Worm (Caenorhabditis elegans) whole organism, midembryonic: ENCODE measurements around the gene ugt-9.

Source experiments
- T22C8.4 ChIP-seq: fragments of 200-800 bp; sonication (Bioruptor generic); IDR thresholded peaks from 2 replicates; pipeline ENCODE4 v1.3.6; 2022; ENCODE audit warnings: missing genetic modification characterization, missing compliant biosample characterization
- cog-1 ChIP-seq: sonication (generic microtip); optimal IDR thresholded peaks from 2 replicates; lab custom pipeline; 2016; ENCODE audit warnings: missing genetic modification characterization, missing compliant biosample characterization
- flt-1 ChIP-seq: fragments of 200-800 bp; sonication (Bioruptor generic); IDR thresholded peaks from 2 replicates; pipeline ENCODE4 v1.3.6; 2022; ENCODE audit warnings: missing genetic modification characterization, missing compliant biosample characterization
- klf-2 ChIP-seq: fragments of 200-800 bp; sonication (Bioruptor generic); conservative IDR thresholded peaks from 2 replicates; pipeline ENCODE4 v1.3.6; 2022; ENCODE audit warnings: missing genetic modification reagents, missing genetic modification characterization, missing compliant biosample characterization
- med-1 ChIP-seq: sonication (generic microtip); optimal IDR thresholded peaks from 2 replicates; lab custom pipeline; 2017; ENCODE audit warnings: missing genetic modification characterization, mild to moderate bottlenecking, missing compliant biosample characterization, antibody characterized with exemption, missing genetic modification reagents; ENCODE audit not compliant: insufficient read depth
- ref-1 ChIP-seq: fragments of 200-800 bp; sonication (Bioruptor generic); conservative IDR thresholded peaks from 2 replicates; pipeline ENCODE4 v1.3.6; 2022; ENCODE audit warnings: missing genetic modification reagents, missing genetic modification characterization, missing compliant biosample characterization
- tab-1 ChIP-seq: fragments of 200-800 bp; sonication (Bioruptor generic); IDR thresholded peaks from 2 replicates; pipeline ENCODE4 v1.3.6; 2022; ENCODE audit warnings: missing genetic modification characterization, missing compliant biosample characterization
- ztf-23 ChIP-seq: fragments of 200-800 bp; sonication (Bioruptor generic); IDR thresholded peaks from 2 replicates; pipeline ENCODE4 v1.3.6; 2022; ENCODE audit warnings: missing genetic modification reagents, missing genetic modification characterization, missing compliant biosample characterization
- ztf-29 ChIP-seq: fragments of 200-800 bp; sonication (Bioruptor generic); IDR thresholded peaks from 2 replicates; pipeline ENCODE4 v1.3.6; 2022; ENCODE audit warnings: missing genetic modification reagents, missing genetic modification characterization, missing compliant biosample characterization

Gene ugt-9

ce11 chrV:4929842-4930241, 34.0 kb downstream of the ugt-9 start, which contains the start of gene str-205:
str-205 (minus strand) TSS chrV:4929942.
- TF ChIP-seq klf-2 (GFP tag; lab: Robert Waterston, UW), result no peak
- no peak for TF ChIP-seq ztf-29

ce11 chrV:4932814-4933213, 37.0 kb downstream of the ugt-9 start, which contains the start of gene C02E7.10:
C02E7.10 (minus strand) TSS chrV:4933045.
- TF ChIP-seq cog-1 (no peak), T22C8.4 (no peak), med-1 (GFP tag; lab: Kevin White, UChicago) (no peak), tab-1 (GFP tag; lab: Robert Waterston, UW) (no peak), ztf-29 (no peak), flt-1 (GFP tag; lab: Robert Waterston, UW) (no peak), klf-2 (GFP tag; lab: Robert Waterston, UW) (no peak), ztf-23 (GFP tag; lab: Robert Waterston, UW) (no peak), ref-1 (no peak)

ce11 chrV:4933268-4933667, 37.4 kb downstream of the ugt-9 start:
- no peak for TF ChIP-seq ztf-23 (GFP tag; lab: Robert Waterston, UW)
- TF ChIP-seq ref-1, result no peak
- no peak for TF ChIP-seq T22C8.4
- no peak for TF ChIP-seq flt-1 (GFP tag; lab: Robert Waterston, UW)
- no peak for TF ChIP-seq cog-1
- TF ChIP-seq tab-1 (GFP tag; lab: Robert Waterston, UW), result no peak
- TF ChIP-seq klf-2 (GFP tag; lab: Robert Waterston, UW), result no peak
- TF ChIP-seq med-1 (GFP tag; lab: Kevin White, UChicago), result no peak
- no peak for TF ChIP-seq ztf-29

- TF ChIP-seq cog-1, result no peak
- no peak for TF ChIP-seq med-1 (GFP tag; lab: Kevin White, UChicago)
- no peak for TF ChIP-seq flt-1 (GFP tag; lab: Robert Waterston, UW)
- TF ChIP-seq ztf-23 (GFP tag; lab: Robert Waterston, UW), result no peak
- no peak for TF ChIP-seq klf-2 (GFP tag; lab: Robert Waterston, UW)
- TF ChIP-seq T22C8.4, result no peak
- no peak for TF ChIP-seq ref-1
- TF ChIP-seq ztf-29, result no peak
- no peak for TF ChIP-seq tab-1 (GFP tag; lab: Robert Waterston, UW)
Measured at ce11 chrV:4934406-4934805, 38.6 kb downstream of the ugt-9 start, which contains the start of gene catp-2. catp-2 (plus strand) TSS chrV:4934706.

ce11 chrV:4935096-4935495, 39.2 kb downstream of the ugt-9 start:
- TF ChIP-seq flt-1 (GFP tag; lab: Robert Waterston, UW) (no peak), ref-1 (no peak), cog-1 (no peak)

ce11 chrV:4937337-4937736, 41.5 kb downstream of the ugt-9 start:
- no peak for TF ChIP-seq klf-2 (GFP tag; lab: Robert Waterston, UW)
- no peak for TF ChIP-seq tab-1 (GFP tag; lab: Robert Waterston, UW)
- TF ChIP-seq ztf-29, result no peak
- no peak for TF ChIP-seq cog-1
- TF ChIP-seq ztf-23 (GFP tag; lab: Robert Waterston, UW), result no peak
- no peak for TF ChIP-seq T22C8.4
- TF ChIP-seq ref-1, result no peak
- no peak for TF ChIP-seq flt-1 (GFP tag; lab: Robert Waterston, UW)
- no peak for TF ChIP-seq med-1 (GFP tag; lab: Kevin White, UChicago)

- no peak for TF ChIP-seq tab-1 (GFP tag; lab: Robert Waterston, UW)
- TF ChIP-seq klf-2 (GFP tag; lab: Robert Waterston, UW), result no peak
- no peak for TF ChIP-seq ztf-29
Measured at ce11 chrV:4944219-4944618, 48.4 kb downstream of the ugt-9 start, which contains the start of gene str-211. str-211 (minus strand) TSS chrV:4944319.
